Fruit fly (Drosophila melanogaster) whole organism, embryonic: Measurements from ENCODE around the gene COX7AL.

Source experiments
- Awh ChIP-seq: fragments of 200-800 bp; sonication (Bioruptor generic); IDR thresholded peaks from 2 replicates; pipeline ENCODE4, ENCODE4 v1.3.6; 2022; ENCODE audit warnings: missing biosample characterization, missing genetic modification characterization
- CG11456 ChIP-seq: fragments of 200-800 bp; sonication (Bioruptor generic); IDR thresholded peaks from 3 replicates; pipeline ENCODE4 v1.3.6; 2022; ENCODE audit warnings: missing biosample characterization, missing genetic modification characterization
- CG12744 ChIP-seq: fragments of 200-800 bp; sonication (Bioruptor generic); optimal IDR thresholded peaks from 2 replicates; lab custom pipeline; 2016; ENCODE audit warnings: missing biosample characterization, missing genetic modification characterization
- CG4707 ChIP-seq: fragments of 200-800 bp; sonication (Bioruptor generic); optimal IDR thresholded peaks from 2 replicates; lab custom pipeline; 2018; ENCODE audit warnings: missing biosample characterization, mild to moderate bottlenecking, missing genetic modification characterization, moderate library complexity
- pb ChIP-seq: fragments of 200-800 bp; sonication (Bioruptor generic); optimal IDR thresholded peaks from 3 replicates; lab custom pipeline; 2016; ENCODE audit warnings: missing biosample characterization, missing genetic modification characterization

DNA sequence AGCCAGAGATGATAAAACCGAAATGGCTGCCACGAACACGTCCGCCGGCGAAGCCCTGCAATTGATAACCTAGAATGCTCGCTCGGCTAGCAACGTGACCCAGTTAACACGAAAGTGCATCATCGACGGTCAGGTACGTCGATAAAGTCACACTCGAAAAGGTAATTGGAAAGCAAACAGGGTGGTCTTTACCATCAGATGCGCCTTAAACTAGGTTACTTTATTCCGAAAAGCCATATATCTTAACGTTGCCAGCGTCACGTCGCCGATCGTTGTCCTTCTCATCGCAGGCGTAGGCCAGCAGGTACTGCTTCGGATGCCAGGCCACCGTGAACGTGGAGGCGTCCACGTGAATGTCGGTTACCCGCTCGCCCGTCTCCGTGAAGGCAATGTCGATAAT, 36.2 kb upstream of the COX7AL start:
- TF ChIP-seq CG4707 (no peak), CG11456 (no peak), pb (GFP tag; lab: Kevin White, UChicago) (no peak), CG12744 (GFP tag; lab: Kevin White, UChicago) (no peak), Awh (GFP tag; lab: Robert Waterston, UW) (no peak)
